Worm (Caenorhabditis elegans) whole organism, mixed stage, embryonic: ENCODE measurements around the gene rom-2.
A peak's percentile ranks its signal among the peaks of the same experiment; 100 is the strongest.

Source experiments
- M03D4.4 ChIP-seq: sonication (generic microtip); optimal IDR thresholded peaks from 2 replicates; lab custom pipeline; 2017; ENCODE audit warnings: mild to moderate bottlenecking, missing genetic modification characterization, missing compliant biosample characterization
- blmp-1 ChIP-seq: fragments of 150-350 bp; optimal IDR thresholded peaks from 2 replicates; lab custom pipeline; 2014; ENCODE audit warnings: missing biosample characterization, missing genetic modification characterization
- ceh-39 ChIP-seq: fragments of 150-350 bp; optimal IDR thresholded peaks from 2 replicates; lab custom pipeline; 2014; ENCODE audit warnings: missing biosample characterization, missing genetic modification characterization
- ceh-43 ChIP-seq: fragments of 200-800 bp; sonication (Bioruptor generic); optimal IDR thresholded peaks from 2 replicates; lab custom pipeline; 2018; ENCODE audit warnings: mild to moderate bottlenecking, missing genetic modification characterization, moderate library complexity, missing compliant biosample characterization
- ceh-83 ChIP-seq: fragments of 200-800 bp; sonication (Bioruptor generic); optimal IDR thresholded peaks from 2 replicates; lab custom pipeline; 2018; ENCODE audit warnings: mild to moderate bottlenecking, missing genetic modification characterization, missing compliant biosample characterization
- ces-1 ChIP-seq: fragments of 150-350 bp; optimal IDR thresholded peaks from 2 replicates; lab custom pipeline; 2014; ENCODE audit warnings: missing biosample characterization, missing genetic modification reagents, missing genetic modification characterization
- cnd-1 ChIP-seq: fragments of 200-800 bp; sonication (Bioruptor generic); optimal IDR thresholded peaks from 2 replicates; lab custom pipeline; 2018; ENCODE audit warnings: mild to moderate bottlenecking, missing genetic modification characterization, missing compliant biosample characterization
- drap-1 ChIP-seq: fragments of 200-800 bp; sonication (Bioruptor generic); optimal IDR thresholded peaks from 3 replicates; lab custom pipeline; 2018; ENCODE audit warnings: mild to moderate bottlenecking, missing genetic modification characterization, missing compliant biosample characterization
- elt-1 ChIP-seq: sonication (generic microtip); optimal IDR thresholded peaks from 2 replicates; lab custom pipeline; 2017; ENCODE audit warnings: missing genetic modification characterization, mild to moderate bottlenecking, missing compliant biosample characterization, antibody characterized with exemption, moderate library complexity, borderline replicate concordance; ENCODE audit not compliant: insufficient read depth
- elt-3 ChIP-seq: fragments of 150-350 bp; optimal IDR thresholded peaks from 2 replicates; lab custom pipeline; 2014; ENCODE audit warnings: missing biosample characterization, missing genetic modification characterization
- flh-1 ChIP-seq: fragments of 200-800 bp; sonication (Bioruptor generic); optimal IDR thresholded peaks from 2 replicates; lab custom pipeline; 2018; ENCODE audit warnings: mild to moderate bottlenecking, missing genetic modification characterization, moderate library complexity, missing compliant biosample characterization
- ham-2 ChIP-seq: fragments of 200-800 bp; sonication (Bioruptor generic); optimal IDR thresholded peaks from 2 replicates; lab custom pipeline; 2018; ENCODE audit warnings: mild to moderate bottlenecking, missing genetic modification characterization, missing compliant biosample characterization
- lin-13 ChIP-seq: fragments of 150-350 bp; optimal IDR thresholded peaks from 2 replicates; lab custom pipeline; 2014; ENCODE audit warnings: missing biosample characterization, missing genetic modification characterization
- lin-32 ChIP-seq: fragments of 200-800 bp; sonication (Bioruptor generic); optimal IDR thresholded peaks from 2 replicates; lab custom pipeline; 2018; ENCODE audit warnings: mild to moderate bottlenecking, missing genetic modification characterization, missing compliant biosample characterization
- lsy-2 ChIP-seq: fragments of 150-350 bp; optimal IDR thresholded peaks from 2 replicates; lab custom pipeline; 2014; ENCODE audit warnings: missing biosample characterization, missing genetic modification characterization
- mab-5 ChIP-seq: fragments of 150-350 bp; optimal IDR thresholded peaks from 2 replicates; lab custom pipeline; 2014; ENCODE audit warnings: missing biosample characterization, missing genetic modification characterization
- mep-1 ChIP-seq: fragments of 150-350 bp; optimal IDR thresholded peaks from 2 replicates; lab custom pipeline; 2017; ENCODE audit warnings: missing biosample characterization, missing genetic modification reagents, missing genetic modification characterization, inconsistent platforms
- mls-2 ChIP-seq: sonication (generic microtip); optimal IDR thresholded peaks from 2 replicates; lab custom pipeline; 2016; ENCODE audit warnings: mild to moderate bottlenecking, missing genetic modification characterization, moderate library complexity, missing compliant biosample characterization
- nhr-12 ChIP-seq: fragments of 150-350 bp; optimal IDR thresholded peaks from 2 replicates; lab custom pipeline; 2014; ENCODE audit warnings: missing biosample characterization, missing genetic modification characterization
- nhr-2 ChIP-seq: fragments of 150-350 bp; optimal IDR thresholded peaks from 2 replicates; lab custom pipeline; 2014; ENCODE audit warnings: missing biosample characterization, missing genetic modification characterization
- nhr-237 ChIP-seq: fragments of 150-350 bp; optimal IDR thresholded peaks from 2 replicates; lab custom pipeline; 2014; ENCODE audit warnings: missing biosample characterization, missing genetic modification characterization
- nhr-28 ChIP-seq: fragments of 150-350 bp; optimal IDR thresholded peaks from 2 replicates; lab custom pipeline; 2014; ENCODE audit warnings: missing biosample characterization, missing genetic modification characterization
- nhr-76 ChIP-seq: sonication (generic microtip); optimal IDR thresholded peaks from 2 replicates; lab custom pipeline; 2017; ENCODE audit warnings: missing biosample characterization, missing genetic modification characterization
- pha-4 ChIP-seq: fragments of 150-350 bp; optimal IDR thresholded peaks from 2 replicates; lab custom pipeline; 2018; ENCODE audit warnings: missing biosample characterization, missing genetic modification reagents, missing genetic modification characterization
- snpc-4 ChIP-seq: fragments of 150-350 bp; optimal IDR thresholded peaks from 2 replicates; lab custom pipeline; 2014; ENCODE audit warnings: missing biosample characterization, missing genetic modification characterization
- sptf-1 ChIP-seq: sonication (generic microtip); optimal IDR thresholded peaks from 2 replicates; lab custom pipeline; 2017; ENCODE audit warnings: mild to moderate bottlenecking, missing genetic modification characterization, moderate library complexity, missing compliant biosample characterization
- tbx-8 ChIP-seq: fragments of 200-800 bp; sonication (Bioruptor generic); optimal IDR thresholded peaks from 2 replicates; lab custom pipeline; 2018; ENCODE audit warnings: mild to moderate bottlenecking, missing genetic modification characterization, moderate library complexity, missing compliant biosample characterization
- unc-120 ChIP-seq: sonication (generic microtip); optimal IDR thresholded peaks from 2 replicates; lab custom pipeline; 2017; ENCODE audit warnings: missing genetic modification characterization, missing compliant biosample characterization; ENCODE audit not compliant: poor library complexity, severe bottlenecking
- unc-39 ChIP-seq: fragments of 150-350 bp; optimal IDR thresholded peaks from 2 replicates; lab custom pipeline; 2014; ENCODE audit warnings: missing biosample characterization, missing genetic modification characterization
- unc-62 ChIP-seq: fragments of 150-350 bp; optimal IDR thresholded peaks from 2 replicates; lab custom pipeline; 2014; ENCODE audit warnings: missing biosample characterization, missing genetic modification reagents, missing genetic modification characterization
- zip-8 ChIP-seq: fragments of 150-350 bp; optimal IDR thresholded peaks from 2 replicates; lab custom pipeline; 2014; ENCODE audit warnings: missing biosample characterization, missing genetic modification characterization

rom-2 gene

ce11 chrIII:9590212-9590611 is 5.3 kb downstream of the rom-2 start:
- TF ChIP-seq zip-8 (no peak), ceh-39 (tag; lab: Kevin White, UChicago) (no peak), nhr-76 (no peak), mab-5 (tag; lab: Kevin White, UChicago) (no peak), lin-32 (GFP tag; lab: Kevin White, UChicago) (no peak), tbx-8 (GFP tag; lab: Kevin White, UChicago) (no peak), mep-1 (tag; lab: Kevin White, UChicago) (no peak), nhr-28 (no peak), unc-120 (tag; lab: Kevin White, UChicago) (no peak), ceh-43 (no peak), unc-62 (GFP tag; lab: Kevin White, UChicago) (no peak), flh-1 (GFP tag; lab: Kevin White, UChicago) (no peak), unc-39 (tag; lab: Kevin White, UChicago) (no peak), cnd-1 (tag; lab: Kevin White, UChicago) (no peak), mls-2 (tag; lab: Kevin White, UChicago) (no peak), pha-4 (tag; lab: Kevin White, UChicago) (no peak), snpc-4 (tag; lab: Kevin White, UChicago) (no peak), drap-1 (GFP tag; lab: Kevin White, UChicago) (no peak), blmp-1 (tag; lab: Kevin White, UChicago) (no peak)
- TF ChIP-seq, all 35 proteins: peak for 0

ce11 chrIII:9585314-9585713 is 10.1 kb downstream of the rom-2 start:
- no peak for TF ChIP-seq lsy-2 (tag; lab: Kevin White, UChicago)
- peak; percentile 98 for TF ChIP-seq ces-1 (GFP tag; lab: Kevin White, UChicago)
- no peak for TF ChIP-seq lin-13 (tag; lab: Kevin White, UChicago)
- TF ChIP-seq, all 35 proteins: peak for 1

DNA sequence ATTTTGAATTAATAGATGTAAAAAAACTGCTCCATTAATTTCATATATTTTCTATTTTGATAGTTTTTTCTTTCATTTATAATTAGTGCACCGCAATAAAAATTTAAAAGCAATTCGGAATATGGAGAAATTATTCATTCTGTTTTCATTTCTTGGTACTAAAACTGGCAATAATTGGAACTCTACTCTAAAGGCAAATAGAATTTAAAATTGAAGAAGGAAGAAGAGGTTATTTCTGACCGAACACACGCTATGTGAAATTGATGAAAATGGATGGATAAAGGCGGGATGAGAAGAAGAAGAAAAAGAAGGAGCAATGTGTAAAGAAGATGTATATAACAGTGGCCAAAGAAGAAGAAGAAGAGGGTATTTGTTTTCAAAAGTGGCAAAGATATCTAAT is 12.2 kb downstream of the rom-2 start:
- TF ChIP-seq cnd-1 (tag; lab: Kevin White, UChicago) = no peak
- TF ChIP-seq flh-1 (GFP tag; lab: Kevin White, UChicago) = no peak
- no peak for TF ChIP-seq mls-2 (tag; lab: Kevin White, UChicago)
- TF ChIP-seq unc-62 (GFP tag; lab: Kevin White, UChicago) = no peak
- no peak for TF ChIP-seq sptf-1 (tag; lab: Kevin White, UChicago)
- TF ChIP-seq ces-1 (GFP tag; lab: Kevin White, UChicago) = peak; percentile 89
- no peak for TF ChIP-seq lsy-2 (tag; lab: Kevin White, UChicago)

ce11 chrIII:9582240-9582639 is 13.2 kb downstream of the rom-2 start, which contains the start of gene C48B4.3:
TSS of gene C48B4.3 (minus strand) at chrIII:9582388.
- TF ChIP-seq lin-13 (tag; lab: Kevin White, UChicago) (no peak), nhr-76 (no peak), ceh-83 (GFP tag; lab: Kevin White, UChicago) (no peak), snpc-4 (tag; lab: Kevin White, UChicago) (no peak), M03D4.4 (tag; lab: Kevin White, UChicago) (no peak), elt-3 (tag; lab: Kevin White, UChicago) (no peak), unc-62 (GFP tag; lab: Kevin White, UChicago) (no peak), nhr-12 (tag; lab: Kevin White, UChicago) (no peak), elt-1 (tag; lab: Kevin White, UChicago) (no peak), ham-2 (GFP tag; lab: Kevin White, UChicago) (no peak), pha-4 (tag; lab: Kevin White, UChicago) (no peak), ceh-39 (tag; lab: Kevin White, UChicago) (no peak), nhr-237 (tag; lab: Kevin White, UChicago) (no peak), nhr-2 (tag; lab: Kevin White, UChicago) (no peak)
